Worm (Caenorhabditis elegans) whole organism, mixed stage, embryonic: ENCODE data around the gene msp-40.

Experiments
- blmp-1 ChIP-seq: fragments of 150-350 bp; optimal IDR thresholded peaks from 2 replicates; lab custom pipeline; 2014; ENCODE audit warnings: missing biosample characterization, missing genetic modification characterization
- elt-1 ChIP-seq: sonication (generic microtip); optimal IDR thresholded peaks from 2 replicates; lab custom pipeline; 2017; ENCODE audit warnings: missing genetic modification characterization, mild to moderate bottlenecking, missing compliant biosample characterization, antibody characterized with exemption, moderate library complexity, borderline replicate concordance; ENCODE audit not compliant: insufficient read depth
- lin-13 ChIP-seq: fragments of 150-350 bp; optimal IDR thresholded peaks from 2 replicates; lab custom pipeline; 2014; ENCODE audit warnings: missing biosample characterization, missing genetic modification characterization
- lsy-2 ChIP-seq: fragments of 150-350 bp; optimal IDR thresholded peaks from 2 replicates; lab custom pipeline; 2014; ENCODE audit warnings: missing biosample characterization, missing genetic modification characterization
- nhr-237 ChIP-seq: fragments of 150-350 bp; optimal IDR thresholded peaks from 2 replicates; lab custom pipeline; 2014; ENCODE audit warnings: missing biosample characterization, missing genetic modification characterization
- pha-4 ChIP-seq: fragments of 150-350 bp; optimal IDR thresholded peaks from 2 replicates; lab custom pipeline; 2018; ENCODE audit warnings: missing biosample characterization, missing genetic modification reagents, missing genetic modification characterization
- snpc-4 ChIP-seq: fragments of 150-350 bp; optimal IDR thresholded peaks from 2 replicates; lab custom pipeline; 2014; ENCODE audit warnings: missing biosample characterization, missing genetic modification characterization
- unc-39 ChIP-seq: fragments of 150-350 bp; optimal IDR thresholded peaks from 2 replicates; lab custom pipeline; 2014; ENCODE audit warnings: missing biosample characterization, missing genetic modification characterization

DNA sequence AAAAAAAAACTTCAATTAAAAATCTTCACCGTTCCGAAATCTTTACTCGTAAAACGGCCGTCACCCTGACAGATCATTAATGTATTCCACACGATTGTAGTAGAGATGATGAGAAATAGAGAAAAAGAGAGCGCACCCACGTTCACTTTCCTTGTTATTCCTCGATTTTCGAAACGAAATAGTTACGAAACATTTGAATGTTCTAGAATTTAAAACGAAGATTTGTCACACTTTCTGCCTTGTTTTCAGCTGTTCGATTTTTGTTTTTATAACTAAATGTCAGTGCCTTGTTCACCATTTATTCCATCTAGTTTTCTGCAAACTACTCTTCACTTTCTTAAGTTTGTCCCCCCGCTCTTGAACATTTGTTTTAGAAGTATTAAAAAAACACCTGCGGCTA lies 29.5 kb downstream of the msp-40 start:
- no peak for TF ChIP-seq unc-39 (tag; lab: Kevin White, UChicago)
- TF ChIP-seq nhr-237 (tag; lab: Kevin White, UChicago), result no peak
- TF ChIP-seq lin-13 (tag; lab: Kevin White, UChicago), result no peak
- no peak for TF ChIP-seq lsy-2
- no peak for TF ChIP-seq pha-4 (tag; lab: Kevin White, UChicago)
- no peak for TF ChIP-seq blmp-1 (tag; lab: Kevin White, UChicago)
- TF ChIP-seq elt-1 (tag; lab: Kevin White, UChicago), result no peak
- no peak for TF ChIP-seq snpc-4 (tag; lab: Kevin White, UChicago)
